Fruit fly (Drosophila melanogaster) whole organism, wandering third instar larva: ENCODE data around the gene IFT43.

Experiments used
- CG9705 ChIP-seq: fragments of 200-800 bp; sonication (Bioruptor generic); optimal IDR thresholded peaks from 2 replicates; lab custom pipeline; 2018; ENCODE audit warnings: missing biosample characterization, mild to moderate bottlenecking, missing genetic modification characterization
- CrebA ChIP-seq: fragments of 200-800 bp; sonication (Bioruptor generic); optimal IDR thresholded peaks from 2 replicates; lab custom pipeline; 2016; ENCODE audit warnings: missing biosample characterization, mild to moderate bottlenecking, missing genetic modification characterization, borderline replicate concordance
- Dif ChIP-seq: fragments of 200-275, 200-300 bp; sonication (Bioruptor generic); optimal IDR thresholded peaks from 2 replicates; lab custom pipeline; 2018; ENCODE audit warnings: missing biosample characterization, missing genetic modification characterization; ENCODE audit not compliant: partially characterized antibody
- Hr78 ChIP-seq: fragments of >200 bp; optimal IDR thresholded peaks from 2 replicates; lab custom pipeline; 2017; ENCODE audit warnings: missing biosample characterization, missing genetic modification characterization
- dmrt93B ChIP-seq: fragments of 200-800 bp; sonication (Bioruptor generic); optimal IDR thresholded peaks from 2 replicates; lab custom pipeline; 2018; ENCODE audit warnings: missing biosample characterization, mild to moderate bottlenecking, missing genetic modification characterization
- sage ChIP-seq: fragments of 200-800 bp; sonication (Bioruptor generic); optimal IDR thresholded peaks from 2 replicates; lab custom pipeline; 2016; ENCODE audit warnings: missing biosample characterization, mild to moderate bottlenecking, missing genetic modification characterization
- sv ChIP-seq: fragments of 200-800 bp; sonication (Bioruptor generic); optimal IDR thresholded peaks from 3 replicates; lab custom pipeline; 2016; ENCODE audit warnings: missing biosample characterization, missing genetic modification characterization
- usp ChIP-seq: fragments of >200 bp; optimal IDR thresholded peaks from 2 replicates; lab custom pipeline; 2017; ENCODE audit warnings: missing biosample characterization, missing genetic modification characterization

- TF ChIP-seq sage (GFP tag; lab: Kevin White, UChicago) (no peak), CG9705 (GFP tag; lab: Kevin White, UChicago) (no peak), CrebA (GFP tag; lab: Kevin White, UChicago) (no peak), Dif (GFP tag; lab: Kevin White, UChicago) (no peak), usp (no peak), dmrt93B (no peak), sv (no peak), Hr78 (GFP tag; lab: Kevin White, UChicago) (no peak)
These were observed 10.6 kb upstream of the IFT43 start for dm6 chr2L:12705376-12705775.
